Worm (Caenorhabditis elegans): Measurements from ENCODE around the gene mam-3.

ce11 chrIV:13456893-13457292 lies 11.7 kb upstream of the mam-3 start:
- TF ChIP-seq mes-2 (tag; optimal IDR thresholded peaks at IDR 0.05; ENCODE audit: poor library complexity, severe bottlenecking) (no peak), madf-9 (GFP tag; conservative IDR thresholded peaks at IDR 0.05) (no peak), egl-27 (tag; optimal IDR thresholded peaks at IDR 0.05) (no peak), ces-1 (GFP tag; optimal IDR thresholded peaks at IDR 0.05) (no peak), unc-39 (tag; optimal IDR thresholded peaks at IDR 0.05) (no peak)
